Worm (Caenorhabditis elegans) whole organism, L4 larva: ENCODE data around the gene cutl-12.

Experiments
- R02D3.7 ChIP-seq: fragments of 150-350 bp; sonication (generic microtip); optimal IDR thresholded peaks from 3 replicates; lab custom pipeline; 2014; ENCODE audit warnings: missing biosample characterization, missing genetic modification characterization
- ZK546.5 ChIP-seq, 2 experiments: sonication (generic microtip); optimal IDR thresholded peaks; 2 replicates each; lab custom pipeline; 2017; ENCODE audit warnings: missing biosample characterization in 2 of 2, missing genetic modification characterization in 2 of 2
- daf-16 ChIP-seq, 3 experiments: sonication (generic microtip); optimal IDR thresholded peaks; 2 replicates each; lab custom pipeline; 2016 to 2017; ENCODE audit warnings: missing genetic modification characterization in 3 of 3, missing genetic modification reagents in 3 of 3, mild to moderate bottlenecking in 2 of 3, missing compliant biosample characterization in 2 of 3, missing biosample characterization in 1 of 3, moderate library complexity in 1 of 3
- dmd-8 ChIP-seq: fragments of 200-800 bp; sonication (Bioruptor generic); IDR thresholded peaks from 2 replicates; pipeline ENCODE4 v1.3.6; 2022; ENCODE audit warnings: missing genetic modification characterization, missing compliant biosample characterization
- egl-27 ChIP-seq: sonication (generic microtip); optimal IDR thresholded peaks from 3 replicates; lab custom pipeline; 2017; ENCODE audit warnings: missing biosample characterization, missing genetic modification reagents, missing genetic modification characterization
- lin-29 ChIP-seq: fragments of 200-800 bp; sonication (Bioruptor generic); IDR thresholded peaks from 2 replicates; pipeline ENCODE4 v1.3.6; 2022; ENCODE audit warnings: missing genetic modification reagents, missing genetic modification characterization, missing compliant biosample characterization
- nhr-11 ChIP-seq: fragments of 150-350 bp; optimal IDR thresholded peaks from 2 replicates; lab custom pipeline; 2014; ENCODE audit warnings: missing biosample characterization, missing genetic modification characterization
- nhr-77 ChIP-seq: fragments of 150-350 bp; optimal IDR thresholded peaks from 2 replicates; lab custom pipeline; 2014; ENCODE audit warnings: missing biosample characterization, missing genetic modification characterization
- skn-1 ChIP-seq: fragments of 150-350 bp; optimal IDR thresholded peaks from 2 replicates; lab custom pipeline; 2014; ENCODE audit warnings: missing biosample characterization, missing genetic modification characterization
- tra-1 ChIP-seq: fragments of 200-800 bp; sonication (Bioruptor generic); IDR thresholded peaks from 2 replicates; pipeline ENCODE4 v1.3.6; 2022; ENCODE audit warnings: missing genetic modification reagents, missing genetic modification characterization, missing compliant biosample characterization
- zfp-2 ChIP-seq: sonication (generic microtip); optimal IDR thresholded peaks from 2 replicates; lab custom pipeline; 2016; ENCODE audit warnings: mild to moderate bottlenecking, missing genetic modification characterization, missing compliant biosample characterization

ce11 chrII:8599214-8599613 lies 35.1 kb downstream of the cutl-12 start, which contains the start of gene F28C6.5:
- TF ChIP-seq egl-27 (tag; lab: Kevin White, UChicago) (no peak), daf-16 (GFP tag; optimal IDR thresholded peaks at IDR 0.05; lab: Kevin White, UChicago) (no peak), daf-16 (tag; optimal IDR thresholded peaks at IDR 0.05; lab: Kevin White, UChicago) (no peak), R02D3.7 (no peak), tra-1 (GFP tag; lab: Robert Waterston, UW) (no peak), nhr-77 (tag; lab: Kevin White, UChicago) (no peak), dmd-8 (GFP tag; lab: Robert Waterston, UW) (no peak), ZK546.5 (tag; optimal IDR thresholded peaks at IDR 0.05; lab: Kevin White, UChicago) (no peak), lin-29 (GFP tag; lab: Robert Waterston, UW) (no peak), nhr-11 (no peak), zfp-2 (tag; lab: Kevin White, UChicago) (no peak), skn-1 (tag; lab: Kevin White, UChicago) (no peak)
